Fruit fly (Drosophila melanogaster) S2 (cell line): ENCODE results near the gene CG6470.

Source experiments
- CG8478 ChIP-seq: fragments of >200 bp; optimal IDR thresholded peaks from 2 replicates; lab custom pipeline; 2018
- CTCF ChIP-seq, 2 experiments: fragments of >200 bp; optimal IDR thresholded peaks; 2 replicates each; lab custom pipeline; 2018

CG6470 gene

dm6 chrX:18533308-18533707 is 18.6 kb upstream of the CG6470 start:
- TF ChIP-seq CG8478 (lab: Kevin White, UChicago) (no peak), CTCF (optimal IDR thresholded peaks at IDR 0.05; lab: Kevin White, UChicago) (no peak)

dm6 chrX:18528166-18528733 is 13.6 kb upstream of the CG6470 start, which contains the start of the genes CG15042 and CG15047:
CG15042 (minus strand) TSS chrX:18528266.
CG15047 (plus strand) TSS chrX:18528683.
- TF ChIP-seq CTCF (optimal IDR thresholded peaks at IDR 0.05; lab: Kevin White, UChicago) (no peak), CG8478 (lab: Kevin White, UChicago) (no peak)

- no peak for TF ChIP-seq CG8478 (lab: Kevin White, UChicago)
- no peak for TF ChIP-seq CTCF (optimal IDR thresholded peaks at IDR 0.05; lab: Kevin White, UChicago)
Measured at dm6 chrX:18524594-18525266, 10.1 kb upstream of the CG6470 start.

dm6 chrX:18523146-18523812 is 8.6 kb upstream of the CG6470 start:
- TF ChIP-seq CTCF (optimal IDR thresholded peaks at IDR 0.05; lab: Kevin White, UChicago) (no peak), CG8478 (lab: Kevin White, UChicago) (no peak)

dm6 chrX:18522395-18523104 is 7.9 kb upstream of the CG6470 start, which contains the start of gene CG6481:
CG6481 (minus strand) TSS chrX:18522445.
- TF ChIP-seq CTCF (optimal IDR thresholded peaks at IDR 0.05; lab: Kevin White, UChicago), result no peak
- no peak for TF ChIP-seq CG8478 (lab: Kevin White, UChicago)

- no peak for TF ChIP-seq CG8478 (lab: Kevin White, UChicago)
- no peak for TF ChIP-seq CTCF (optimal IDR thresholded peaks at IDR 0.05; lab: Kevin White, UChicago)
Measured at dm6 chrX:18520360-18520759, 5.7 kb upstream of the CG6470 start.

- TF ChIP-seq CTCF (optimal IDR thresholded peaks at IDR 0.05; lab: Kevin White, UChicago) (peak; percentile 93 to 96), CG8478 (lab: Kevin White, UChicago) (no peak)
Measured at dm6 chrX:18517415-18517814, 2.7 kb upstream of the CG6470 start.

- TF ChIP-seq CTCF (optimal IDR thresholded peaks at IDR 0.05; lab: Kevin White, UChicago), result peak; percentile 6 to 42
- no peak for TF ChIP-seq CG8478 (lab: Kevin White, UChicago)
Measured at dm6 chrX:18515988-18516541, 1.4 kb upstream of the CG6470 start.

- peak; percentile 52 to 73 for TF ChIP-seq CTCF (optimal IDR thresholded peaks at IDR 0.05; lab: Kevin White, UChicago)
- TF ChIP-seq CG8478 (lab: Kevin White, UChicago), result no peak
Measured at dm6 chrX:18515205-18515921, 696 bp upstream of the CG6470 start, which contains the start of the genes Bx and HisRS. Bx (plus strand) TSS chrX:18515428. HisRS (plus strand) TSS chrX:18515428.

- TF ChIP-seq CTCF (optimal IDR thresholded peaks at IDR 0.05; lab: Kevin White, UChicago) (no peak), CG8478 (lab: Kevin White, UChicago) (no peak)
Measured at dm6 chrX:18512271-18512679, 2.4 kb downstream of the CG6470 start, which contains the start of gene Ggt-1. Ggt-1 (minus strand) TSS chrX:18512521.

- no peak for TF ChIP-seq CTCF (optimal IDR thresholded peaks at IDR 0.05; lab: Kevin White, UChicago)
- TF ChIP-seq CG8478 (lab: Kevin White, UChicago), result no peak
Measured at dm6 chrX:18510884-18511283, 3.8 kb downstream of the CG6470 start.

dm6 chrX:18509430-18509829 is 5.2 kb downstream of the CG6470 start:
- TF ChIP-seq CG8478 (lab: Kevin White, UChicago), result no peak
- TF ChIP-seq CTCF (optimal IDR thresholded peaks at IDR 0.05; lab: Kevin White, UChicago), result no peak

- no peak for TF ChIP-seq CG8478 (lab: Kevin White, UChicago)
- TF ChIP-seq CTCF (optimal IDR thresholded peaks at IDR 0.05; lab: Kevin White, UChicago), result no peak
Measured at dm6 chrX:18508565-18508964, 6.1 kb downstream of the CG6470 start.
